Fruit fly (Drosophila melanogaster) Kc167 (cell line): ENCODE results near the gene CG14200.

Experiments
- insv ChIP-seq: fragments of >200 bp; optimal IDR thresholded peaks from 3 replicates; lab custom pipeline; 2018; ENCODE audit warnings: missing external identifiers
- psq ChIP-seq: fragments of >200 bp; optimal IDR thresholded peaks from 2 replicates; lab custom pipeline; 2017; ENCODE audit warnings: missing external identifiers

- TF ChIP-seq psq (lab: Kevin White, UChicago) = no peak
- TF ChIP-seq insv (lab: Kevin White, UChicago) = no peak
Measured at dm6 chrX:19497782-19498440, 2.6 kb downstream of the CG14200 start.
